Fruit fly (Drosophila melanogaster): ENCODE results near the gene PNPase.

Gene PNPase

DNA sequence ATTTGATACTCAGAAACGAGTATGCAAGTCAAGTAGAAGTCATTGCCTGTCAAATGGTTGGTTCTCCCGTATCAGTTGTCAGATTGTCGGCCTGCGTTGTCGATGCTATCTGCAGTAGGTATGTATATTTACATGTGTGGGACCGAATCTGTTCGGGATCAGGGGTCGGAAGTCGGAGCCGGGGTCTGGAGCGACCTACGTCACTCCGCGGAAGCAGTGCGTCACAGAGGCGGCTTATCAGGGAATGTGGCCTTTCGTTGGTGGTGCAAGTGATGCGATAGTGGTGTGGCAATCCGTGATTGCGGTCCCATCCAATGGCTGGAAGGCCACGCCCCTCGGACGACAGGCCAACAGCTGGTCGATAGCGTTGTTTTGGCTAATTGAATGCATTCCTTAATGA is 30.4 kb upstream of the PNPase start:
- TF ChIP-seq psq (GFP tag; optimal IDR thresholded peaks at IDR 0.05) (no peak), Rel (GFP tag; optimal IDR thresholded peaks at IDR 0.05) (no peak), Rel (tag; optimal IDR thresholded peaks at IDR 0.05) (peak; percentile 23), CrebA (GFP tag; optimal IDR thresholded peaks at IDR 0.05; ENCODE audit: borderline replicate concordance) (peak; percentile 11)

DNA sequence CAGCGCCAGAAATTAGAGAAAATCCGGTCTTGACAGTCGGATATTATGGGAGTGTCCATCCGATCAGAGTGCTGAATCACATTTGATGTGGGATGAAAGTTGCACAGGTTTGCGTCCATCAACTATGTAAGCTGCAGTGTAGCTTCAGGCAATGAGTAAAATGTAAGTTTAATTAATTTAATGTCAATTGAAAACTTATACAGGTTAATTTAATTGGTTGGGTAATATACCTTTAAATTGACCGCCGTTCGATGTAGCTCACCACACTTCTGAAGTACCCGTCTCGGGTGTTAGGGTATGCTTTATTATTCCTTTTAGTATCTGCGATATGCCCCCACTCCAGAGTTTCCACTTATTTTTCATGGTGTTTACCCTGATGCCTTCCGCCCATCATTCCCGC is 19.2 kb upstream of the PNPase start:
- TF ChIP-seq Abd-B (GFP tag; optimal IDR thresholded peaks at IDR 0.05) (no peak), jim (GFP tag; optimal IDR thresholded peaks at IDR 0.05) (no peak), ey (GFP tag; optimal IDR thresholded peaks at IDR 0.05) (peak; percentile 14), rgr (GFP tag; optimal IDR thresholded peaks at IDR 0.05) (peak; percentile 24), HLH106 (tag; optimal IDR thresholded peaks at IDR 0.05) (peak; percentile 6), fru (GFP tag; optimal IDR thresholded peaks at IDR 0.05) (peak; percentile 15), sv (GFP tag; optimal IDR thresholded peaks at IDR 0.05) (no peak), h (GFP tag; optimal IDR thresholded peaks at IDR 0.05) (peak; percentile 34), br (GFP tag; optimal IDR thresholded peaks at IDR 0.05) (no peak), foxo (GFP tag; optimal IDR thresholded peaks at IDR 0.05) (peak in 1 of 2 experiments; percentile 3), OdsH (GFP tag; optimal IDR thresholded peaks at IDR 0.05) (peak; percentile 9)

dm6 chr3R:31421995-31422394 is 16.7 kb upstream of the PNPase start:
- no peak for TF ChIP-seq Jra (GFP tag; optimal IDR thresholded peaks at IDR 0.05)
- TF ChIP-seq fru (GFP tag; optimal IDR thresholded peaks at IDR 0.05): peak; percentile 46
- no peak for TF ChIP-seq GATAd (GFP tag; optimal IDR thresholded peaks at IDR 0.05)
- no peak for TF ChIP-seq Dfd (GFP tag; optimal IDR thresholded peaks at IDR 0.05)
- TF ChIP-seq CG9705 (GFP tag; optimal IDR thresholded peaks at IDR 0.05): no peak
- peak; percentile 23 for TF ChIP-seq OdsH (GFP tag; optimal IDR thresholded peaks at IDR 0.05)
- TF ChIP-seq ey (GFP tag; optimal IDR thresholded peaks at IDR 0.05): peak; percentile 31
- TF ChIP-seq HLH106 (tag; optimal IDR thresholded peaks at IDR 0.05): no peak
- TF ChIP-seq jim (GFP tag; optimal IDR thresholded peaks at IDR 0.05): no peak
- no peak for TF ChIP-seq Mio (GFP tag; optimal IDR thresholded peaks at IDR 0.05)
- TF ChIP-seq woc (GFP tag; optimal IDR thresholded peaks at IDR 0.05): peak; percentile 68
- TF ChIP-seq h (GFP tag; optimal IDR thresholded peaks at IDR 0.05): peak; percentile 9
- no peak for TF ChIP-seq sage (GFP tag; optimal IDR thresholded peaks at IDR 0.05)
- no peak for TF ChIP-seq Sp1 (GFP tag; optimal IDR thresholded peaks at IDR 0.05)
- TF ChIP-seq pan (optimal IDR thresholded peaks at IDR 0.05): no peak
- TF ChIP-seq usp (GFP tag; optimal IDR thresholded peaks at IDR 0.05): no peak
- no peak for TF ChIP-seq Dif (GFP tag; optimal IDR thresholded peaks at IDR 0.05; ENCODE audit: partially characterized antibody)
- TF ChIP-seq CG32264 (GFP tag; optimal IDR thresholded peaks at IDR 0.05): no peak
- TF ChIP-seq foxo (GFP tag; optimal IDR thresholded peaks at IDR 0.05): peak in 1 of 2 experiments; percentile 28
- no peak for TF ChIP-seq psq (GFP tag; optimal IDR thresholded peaks at IDR 0.05)
- no peak for TF ChIP-seq lola (GFP tag; optimal IDR thresholded peaks at IDR 0.05)
- TF ChIP-seq br (GFP tag; optimal IDR thresholded peaks at IDR 0.05): no peak
- TF ChIP-seq Rel (GFP tag; optimal IDR thresholded peaks at IDR 0.05): no peak
- TF ChIP-seq Rel (tag; optimal IDR thresholded peaks at IDR 0.05): no peak
- TF ChIP-seq dsf (GFP tag; optimal IDR thresholded peaks at IDR 0.05; ENCODE audit: borderline replicate concordance): no peak
- TF ChIP-seq Myc (optimal IDR thresholded peaks at IDR 0.05): no peak
- TF ChIP-seq dmrt93B (GFP tag; optimal IDR thresholded peaks at IDR 0.05): no peak
- no peak for TF ChIP-seq CrebA (GFP tag; optimal IDR thresholded peaks at IDR 0.05; ENCODE audit: borderline replicate concordance)
- no peak for TF ChIP-seq Hr78 (GFP tag; optimal IDR thresholded peaks at IDR 0.05)
- no peak for TF ChIP-seq Vsx2 (GFP tag; optimal IDR thresholded peaks at IDR 0.05; ENCODE audit: partially characterized antibody)
- no peak for TF ChIP-seq tai (GFP tag; optimal IDR thresholded peaks at IDR 0.05)
- no peak for TF ChIP-seq Hr83 (GFP tag; optimal IDR thresholded peaks at IDR 0.05; ENCODE audit: poor library complexity, severe bottlenecking)
- no peak for TF ChIP-seq dl (GFP tag; optimal IDR thresholded peaks at IDR 0.05; ENCODE audit: insufficient read depth in 1 of 2, partially characterized antibody in 2 of 2)
- no peak for TF ChIP-seq N (GFP tag; optimal IDR thresholded peaks at IDR 0.05)
- no peak for TF ChIP-seq Hnf4 (GFP tag; optimal IDR thresholded peaks at IDR 0.05)
- TF ChIP-seq Abd-B (GFP tag; optimal IDR thresholded peaks at IDR 0.05): no peak
- peak; percentile 21 for TF ChIP-seq rgr (GFP tag; optimal IDR thresholded peaks at IDR 0.05)
- no peak for TF ChIP-seq sv (GFP tag; optimal IDR thresholded peaks at IDR 0.05)
